Fruit fly (Drosophila melanogaster) whole organism, embryonic: ENCODE measurements around the gene Spc105R.
A peak's percentile ranks its signal among the peaks of the same experiment; 100 is the strongest.

Source experiments
- CG10147 ChIP-seq: fragments of 200-800 bp; sonication (Bioruptor generic); optimal IDR thresholded peaks from 2 replicates; lab custom pipeline; 2019; ENCODE audit warnings: missing biosample characterization, mild to moderate bottlenecking, missing genetic modification characterization, moderate library complexity
- CG10209 ChIP-seq: fragments of 200-800 bp; sonication (Bioruptor generic); optimal IDR thresholded peaks from 3 replicates; lab custom pipeline; 2017; ENCODE audit warnings: missing biosample characterization, mild to moderate bottlenecking, missing genetic modification characterization, missing genetic modification reagents
- CG12299 ChIP-seq: fragments of 200-800 bp; sonication (Bioruptor generic); optimal IDR thresholded peaks from 2 replicates; lab custom pipeline; 2018; ENCODE audit warnings: missing biosample characterization, mild to moderate bottlenecking, missing genetic modification characterization
- CG12942 ChIP-seq: fragments of 200-800 bp; sonication (Bioruptor generic); optimal IDR thresholded peaks from 3 replicates; lab custom pipeline; 2016; ENCODE audit warnings: missing biosample characterization, missing genetic modification characterization
- CG14441 ChIP-seq: fragments of 200-800 bp; sonication (Bioruptor generic); IDR thresholded peaks from 2 replicates; pipeline ENCODE4 v1.3.6; 2022; ENCODE audit warnings: missing biosample characterization, missing genetic modification characterization
- CG15479 ChIP-seq: fragments of 200-800 bp; sonication (Bioruptor generic); optimal IDR thresholded peaks from 3 replicates; lab custom pipeline; 2019; ENCODE audit warnings: missing biosample characterization, mild to moderate bottlenecking, missing genetic modification characterization, moderate library complexity
- CG16779 ChIP-seq: fragments of 200-800 bp; sonication (Bioruptor generic); IDR thresholded peaks from 2 replicates; pipeline ENCODE4 v1.3.6; 2022; ENCODE audit warnings: missing biosample characterization, missing genetic modification characterization
- CG17359 ChIP-seq: fragments of 200-800 bp; sonication (Bioruptor generic); optimal IDR thresholded peaks from 3 replicates; lab custom pipeline; 2018; ENCODE audit warnings: missing biosample characterization, mild to moderate bottlenecking, missing genetic modification characterization, moderate library complexity
- CG31224 ChIP-seq: fragments of 200-800 bp; sonication (Bioruptor generic); IDR thresholded peaks from 2 replicates; pipeline ENCODE4 v1.3.6; 2022; ENCODE audit warnings: missing biosample characterization, missing genetic modification characterization
- CG32767 ChIP-seq: fragments of 200-800 bp; sonication (Bioruptor generic); IDR thresholded peaks from 2 replicates; pipeline ENCODE4 v1.3.6; 2022; ENCODE audit warnings: missing biosample characterization, missing genetic modification characterization
- CG3995 ChIP-seq: fragments of 200-800 bp; sonication (Bioruptor generic); optimal IDR thresholded peaks from 3 replicates; lab custom pipeline; 2016; ENCODE audit warnings: missing biosample characterization, missing genetic modification characterization
- CG5953 ChIP-seq: fragments of 200-800 bp; sonication (Bioruptor generic); IDR thresholded peaks from 2 replicates; pipeline ENCODE4 v1.3.6; 2022; ENCODE audit warnings: missing biosample characterization, missing genetic modification characterization
- CG6683 ChIP-seq: fragments of 200-800 bp; sonication (Bioruptor generic); optimal IDR thresholded peaks from 2 replicates; lab custom pipeline; 2017; ENCODE audit warnings: missing biosample characterization, mild to moderate bottlenecking, missing genetic modification characterization, missing genetic modification reagents
- CG6791 ChIP-seq: fragments of 200-800 bp; sonication (Bioruptor generic); IDR thresholded peaks from 3 replicates; pipeline ENCODE4 v1.3.6; 2022; ENCODE audit warnings: missing biosample characterization, missing genetic modification characterization; ENCODE audit not compliant: partially characterized antibody
- CG8388 ChIP-seq: fragments of 200-800 bp; sonication (Bioruptor generic); optimal IDR thresholded peaks from 2 replicates; lab custom pipeline; 2019; ENCODE audit warnings: missing biosample characterization, mild to moderate bottlenecking, missing genetic modification characterization, moderate library complexity
- CG9437 ChIP-seq: fragments of 200-800 bp; sonication (Bioruptor generic); optimal IDR thresholded peaks from 2 replicates; lab custom pipeline; 2018; ENCODE audit warnings: missing biosample characterization, mild to moderate bottlenecking, missing genetic modification characterization
- Camta ChIP-seq: fragments of 200-800 bp; sonication (Bioruptor generic); optimal IDR thresholded peaks from 2 replicates; lab custom pipeline; 2016; ENCODE audit warnings: missing biosample characterization, missing genetic modification characterization
- Chrac-16 ChIP-seq: fragments of 200-800 bp; sonication (Bioruptor generic); optimal IDR thresholded peaks from 3 replicates; lab custom pipeline; 2016; ENCODE audit warnings: missing biosample characterization, missing genetic modification characterization
- Dek ChIP-seq: fragments of 200-800 bp; sonication (Bioruptor generic); optimal IDR thresholded peaks from 3 replicates; lab custom pipeline; 2019; ENCODE audit warnings: missing biosample characterization, mild to moderate bottlenecking, missing genetic modification characterization, moderate library complexity
- Dp ChIP-seq: fragments of 200-800 bp; sonication (Bioruptor generic); optimal IDR thresholded peaks from 2 replicates; lab custom pipeline; 2018; ENCODE audit warnings: missing biosample characterization, mild to moderate bottlenecking, missing genetic modification characterization, moderate library complexity
- Eip74EF ChIP-seq, 2 experiments: fragments of 200-800 bp in 1 of 2; fragments of >200 bp in 1 of 2; sonication (Bioruptor generic) in 1 of 2; optimal IDR thresholded peaks; 2 replicates each; lab custom pipeline; 2017 to 2019; ENCODE audit warnings: missing biosample characterization in 2 of 2, missing genetic modification characterization in 2 of 2, mild to moderate bottlenecking in 1 of 2, moderate library complexity in 1 of 2
- GATAe ChIP-seq: fragments of 200-800 bp; sonication (Bioruptor generic); conservative IDR thresholded peaks from 2 replicates; pipeline ENCODE4 v1.3.6; 2022; ENCODE audit warnings: missing biosample characterization, missing genetic modification characterization
- Gug ChIP-seq: fragments of 200-800 bp; sonication (Bioruptor generic); IDR thresholded peaks from 4 replicates; pipeline ENCODE4 v1.3.6; 2022; ENCODE audit warnings: missing biosample characterization, missing genetic modification characterization
- Rfx ChIP-seq: fragments of 200-800 bp; sonication (Bioruptor generic); IDR thresholded peaks from 2 replicates; pipeline ENCODE4 v1.3.6; 2022; ENCODE audit warnings: missing biosample characterization, missing genetic modification characterization
- YL-1 ChIP-seq: fragments of 200-800 bp; sonication (Bioruptor generic); optimal IDR thresholded peaks from 3 replicates; lab custom pipeline; 2017; ENCODE audit warnings: missing biosample characterization, mild to moderate bottlenecking, missing genetic modification characterization
- abd-A ChIP-seq: fragments of 200-800 bp; sonication (Bioruptor generic); optimal IDR thresholded peaks from 3 replicates; lab custom pipeline; 2019; ENCODE audit warnings: missing biosample characterization, mild to moderate bottlenecking, missing genetic modification characterization, moderate library complexity
- crp ChIP-seq, 2 experiments: fragments of 200-800 bp; sonication (Bioruptor generic); optimal IDR thresholded peaks; 2 replicates in 1 of 2; 3 replicates in 1 of 2; lab custom pipeline; 2017; ENCODE audit warnings: missing biosample characterization in 2 of 2, missing genetic modification characterization in 2 of 2, mild to moderate bottlenecking in 1 of 2, moderate library complexity in 1 of 2
- da ChIP-seq: fragments of 200-800 bp; sonication (Bioruptor generic); optimal IDR thresholded peaks from 2 replicates; lab custom pipeline; 2016; ENCODE audit warnings: missing biosample characterization, missing genetic modification characterization
- dan ChIP-seq: fragments of 200-800 bp; sonication (Bioruptor generic); IDR thresholded peaks from 2 replicates; pipeline ENCODE4 v1.3.6; 2022; ENCODE audit warnings: missing biosample characterization, missing genetic modification characterization
- dati ChIP-seq: fragments of 200-800 bp; sonication (Bioruptor generic); IDR thresholded peaks from 2 replicates; pipeline ENCODE4 v1.3.6; 2022; ENCODE audit warnings: missing biosample characterization, missing genetic modification characterization
- dm ChIP-seq: fragments of 200-800 bp; sonication (Bioruptor generic); optimal IDR thresholded peaks from 3 replicates; lab custom pipeline; 2016; ENCODE audit warnings: missing biosample characterization, missing genetic modification characterization
- fd3F ChIP-seq: fragments of 200-800 bp; sonication (Bioruptor generic); optimal IDR thresholded peaks from 2 replicates; lab custom pipeline; 2018; ENCODE audit warnings: missing biosample characterization, mild to moderate bottlenecking, missing genetic modification characterization, moderate library complexity
- grau ChIP-seq: fragments of 200-800 bp; optimal IDR thresholded peaks from 3 replicates; lab custom pipeline; 2019; ENCODE audit warnings: missing biosample characterization, mild to moderate bottlenecking, missing genetic modification characterization, moderate library complexity
- grn ChIP-seq: fragments of 200-800 bp; sonication (Bioruptor generic); optimal IDR thresholded peaks from 3 replicates; lab custom pipeline; 2017; ENCODE audit warnings: missing biosample characterization, missing genetic modification characterization
- gsb-n ChIP-seq: fragments of 200-800 bp; sonication (Bioruptor generic); optimal IDR thresholded peaks from 3 replicates; lab custom pipeline; 2018; ENCODE audit warnings: missing biosample characterization, mild to moderate bottlenecking, missing genetic modification characterization
- kah ChIP-seq: fragments of 200-800 bp; sonication (Bioruptor generic); optimal IDR thresholded peaks from 2 replicates; lab custom pipeline; 2018; ENCODE audit warnings: missing biosample characterization, mild to moderate bottlenecking, missing genetic modification characterization
- nau ChIP-seq: fragments of 200-800 bp; sonication (Bioruptor generic); optimal IDR thresholded peaks from 3 replicates; lab custom pipeline; 2017; ENCODE audit warnings: missing biosample characterization, mild to moderate bottlenecking, missing genetic modification characterization, missing genetic modification reagents
- odd ChIP-seq: fragments of 200-800 bp; sonication (Bioruptor generic); optimal IDR thresholded peaks from 2 replicates; lab custom pipeline; 2017; ENCODE audit warnings: missing biosample characterization, mild to moderate bottlenecking, missing genetic modification characterization
- otp ChIP-seq: fragments of 200-800 bp; sonication (Bioruptor generic); IDR thresholded peaks from 3 replicates; pipeline ENCODE4, ENCODE4 v1.3.6; 2022; ENCODE audit warnings: missing biosample characterization, missing genetic modification characterization
- ranshi ChIP-seq: fragments of 200-800 bp; sonication (Bioruptor generic); IDR thresholded peaks from 2 replicates; pipeline ENCODE4 v1.3.6; 2022; ENCODE audit warnings: missing biosample characterization, missing genetic modification characterization
- sisA ChIP-seq: fragments of 200-800 bp; sonication (Bioruptor generic); IDR thresholded peaks from 2 replicates; pipeline ENCODE4 v1.3.6; 2022; ENCODE audit warnings: missing biosample characterization, missing genetic modification characterization
- slou ChIP-seq: fragments of 200-800 bp; sonication (Bioruptor generic); optimal IDR thresholded peaks from 3 replicates; lab custom pipeline; 2016; ENCODE audit warnings: missing biosample characterization, missing genetic modification characterization
- sna ChIP-seq: fragments of 200-800 bp; sonication (Bioruptor generic); IDR thresholded peaks from 2 replicates; pipeline ENCODE4 v1.3.6; 2022; ENCODE audit warnings: missing biosample characterization, missing genetic modification characterization; ENCODE audit not compliant: partially characterized antibody
- sob ChIP-seq: fragments of 200-800 bp; sonication (Bioruptor generic); IDR thresholded peaks from 2 replicates; pipeline ENCODE4 v1.3.6; 2022; ENCODE audit warnings: missing biosample characterization, missing genetic modification characterization
- sqz ChIP-seq: fragments of 200-800 bp; sonication (Bioruptor generic); optimal IDR thresholded peaks from 3 replicates; lab custom pipeline; 2018; ENCODE audit warnings: missing biosample characterization, mild to moderate bottlenecking, missing genetic modification characterization
- toy ChIP-seq: fragments of 200-800 bp; sonication (Bioruptor generic); IDR thresholded peaks from 2 replicates; pipeline ENCODE4 v1.3.6; 2022; ENCODE audit warnings: missing biosample characterization, missing genetic modification characterization
- zen ChIP-seq: fragments of 200-800 bp; sonication (Bioruptor generic); optimal IDR thresholded peaks from 3 replicates; lab custom pipeline; 2018; ENCODE audit warnings: missing biosample characterization, mild to moderate bottlenecking, missing genetic modification characterization, moderate library complexity
- zen2 ChIP-seq: fragments of 200-800 bp; sonication (Bioruptor generic); IDR thresholded peaks from 3 replicates; pipeline ENCODE4 v1.3.6; 2022; ENCODE audit warnings: missing biosample characterization, missing genetic modification characterization; ENCODE audit not compliant: partially characterized antibody

The Spc105R gene

DNA sequence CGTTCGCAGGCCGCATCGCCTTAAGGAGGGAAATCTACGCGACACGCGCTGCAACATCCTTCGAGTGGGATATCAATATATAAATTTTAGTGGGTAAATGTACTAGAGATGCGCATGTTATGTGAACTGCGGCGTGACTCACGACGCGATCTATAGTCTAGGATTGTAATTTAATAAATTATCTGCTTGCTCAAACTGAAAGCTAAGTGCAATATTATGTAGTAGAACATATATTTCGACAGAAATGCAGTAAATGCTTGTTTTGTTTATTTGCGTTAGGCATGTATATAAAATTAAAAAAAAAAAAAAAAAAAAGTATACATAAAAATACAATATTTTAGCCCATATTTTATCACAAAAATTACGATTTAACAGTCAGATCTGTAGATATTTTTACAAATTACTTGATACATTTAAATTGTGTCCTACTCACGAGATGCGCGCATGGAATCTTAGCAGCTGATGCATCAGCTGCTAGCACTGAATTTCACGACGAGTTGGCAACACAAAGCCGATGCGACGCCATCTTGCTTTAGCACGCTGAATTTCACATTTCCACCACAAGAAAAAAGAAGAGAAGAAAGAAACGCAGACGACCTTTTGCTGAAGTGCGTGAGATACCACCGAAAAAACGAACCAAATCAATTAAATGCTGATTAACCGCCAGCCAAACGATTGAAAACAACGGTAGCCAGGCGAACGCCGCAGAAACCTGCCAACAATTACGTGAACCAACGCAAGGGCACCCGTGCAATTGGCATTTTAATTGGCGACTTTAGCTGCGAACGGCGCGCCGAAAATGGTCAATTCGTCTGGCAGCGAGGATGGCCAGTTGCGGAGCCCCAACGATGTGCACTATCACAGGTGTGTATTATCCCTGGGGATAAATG, 29.0 kb upstream of the Spc105R start, which contains the start of the genes CG4042 and Pitslre (continued):
- peak; percentile 95 to 96 for TF ChIP-seq crp (GFP tag; optimal IDR thresholded peaks at IDR 0.05; lab: Kevin White, UChicago)
- peak; percentile 69; the same call in 1 of the 2 replicates for TF ChIP-seq sna (GFP tag; lab: Robert Waterston, UW)
- TF ChIP-seq zen2 = no peak; the same call in 2 of the 3 replicates
- TF ChIP-seq sisA = peak; percentile 29; the same call in 1 of the 2 replicates
- 0 out of 3 replicates have a peak, but pooled peaks have one; percentile 54 for TF ChIP-seq CG6791
- peak; percentile 30 for TF ChIP-seq slou
- TF ChIP-seq sob (GFP tag; lab: Robert Waterston, UW) = no peak
- no peak for TF ChIP-seq CG5953 (GFP tag; lab: Robert Waterston, UW)
- no peak for TF ChIP-seq toy (GFP tag; lab: Robert Waterston, UW)
- peak; percentile 31 for TF ChIP-seq CG8388 (GFP tag; lab: Kevin White, UChicago)
- no peak for TF ChIP-seq Dp (GFP tag; lab: Kevin White, UChicago)
- no peak for TF ChIP-seq grn (GFP tag; lab: Kevin White, UChicago)
- peak; percentile 26 for TF ChIP-seq CG3995 (GFP tag; lab: Kevin White, UChicago)
- TF ChIP-seq CG17359 = peak; percentile 55
- TF ChIP-seq da = no peak
- peak; percentile 33; the same call in 1 of the 2 replicates for TF ChIP-seq CG31224 (GFP tag; lab: Robert Waterston, UW)
- no peak for TF ChIP-seq fd3F (GFP tag; lab: Kevin White, UChicago)
- no peak for TF ChIP-seq abd-A
- peak; percentile 28 for TF ChIP-seq CG10209
- TF ChIP-seq dati = no peak
- TF ChIP-seq CG14441 (GFP tag; lab: Robert Waterston, UW) = no peak
- TF ChIP-seq YL-1 = peak; percentile 73
- TF ChIP-seq nau (GFP tag; lab: Kevin White, UChicago) = no peak
- TF ChIP-seq kah (GFP tag; lab: Kevin White, UChicago) = no peak
- TF ChIP-seq dm (GFP tag; lab: Kevin White, UChicago) = no peak
- no peak for TF ChIP-seq Camta (GFP tag; lab: Kevin White, UChicago)
- TF ChIP-seq CG10147 (GFP tag; lab: Kevin White, UChicago) = peak; percentile 11
- TF ChIP-seq CG15479 (GFP tag; lab: Kevin White, UChicago) = no peak
- TF ChIP-seq CG12299 (tag; lab: Kevin White, UChicago) = no peak
- no peak for TF ChIP-seq gsb-n
- no peak for TF ChIP-seq ranshi
- no peak for TF ChIP-seq Gug (GFP tag; lab: Robert Waterston, UW)
- no peak for TF ChIP-seq dan (GFP tag; lab: Robert Waterston, UW)
- no peak for TF ChIP-seq otp (GFP tag; lab: Robert Waterston, UW)
- TF ChIP-seq Rfx = peak; percentile 49
- TF ChIP-seq sqz = no peak
- TF ChIP-seq grau = peak; percentile 39
- TF ChIP-seq CG16779 (GFP tag; lab: Robert Waterston, UW) = no peak
- no peak for TF ChIP-seq CG32767 (GFP tag; lab: Robert Waterston, UW)
- TF ChIP-seq Eip74EF (GFP tag; optimal IDR thresholded peaks at IDR 0.05; lab: Kevin White, UChicago) = no peak
- TF ChIP-seq zen (tag; lab: Kevin White, UChicago) = no peak
- TF ChIP-seq odd = peak; percentile 13
- peak; percentile 60 for TF ChIP-seq Chrac-16 (GFP tag; lab: Kevin White, UChicago)
- no peak for TF ChIP-seq CG6683 (GFP tag; lab: Kevin White, UChicago)
- no peak for TF ChIP-seq GATAe (GFP tag; lab: Robert Waterston, UW)
- peak; percentile 53 for TF ChIP-seq CG9437 (GFP tag; lab: Kevin White, UChicago)
- TF ChIP-seq CG12942 = peak; percentile 29
- peak; percentile 36 for TF ChIP-seq Dek
